Worm (Caenorhabditis elegans) whole organism, L3 larva: ENCODE measurements around the gene clec-196.

Source experiments
- ZK546.5 ChIP-seq: sonication (generic microtip); optimal IDR thresholded peaks from 2 replicates; lab custom pipeline; 2017; ENCODE audit warnings: missing biosample characterization, missing genetic modification characterization
- aly-2 ChIP-seq: fragments of 150-350 bp; optimal IDR thresholded peaks from 2 replicates; lab custom pipeline; 2014; ENCODE audit warnings: missing biosample characterization, missing genetic modification characterization
- ama-1 ChIP-seq: fragments of 150-350 bp; optimal IDR thresholded peaks from 2 replicates; lab custom pipeline; 2018
- ceh-16 ChIP-seq: sonication (generic microtip); optimal IDR thresholded peaks from 2 replicates; lab custom pipeline; 2017; ENCODE audit warnings: missing biosample characterization, missing genetic modification characterization
- ceh-28 ChIP-seq: fragments of 150-350 bp; optimal IDR thresholded peaks from 2 replicates; lab custom pipeline; 2014; ENCODE audit warnings: missing biosample characterization, missing genetic modification reagents, missing genetic modification characterization
- ceh-82 ChIP-seq: fragments of 150-350 bp; optimal IDR thresholded peaks from 2 replicates; lab custom pipeline; 2014; ENCODE audit warnings: missing biosample characterization, missing genetic modification characterization
- ceh-9 ChIP-seq: sonication (generic microtip); optimal IDR thresholded peaks from 2 replicates; lab custom pipeline; 2018; ENCODE audit warnings: missing biosample characterization, missing genetic modification characterization
- daf-12 ChIP-seq: fragments of 150-350 bp; optimal IDR thresholded peaks from 2 replicates; lab custom pipeline; 2014; ENCODE audit warnings: missing biosample characterization, missing genetic modification reagents, missing genetic modification characterization
- egl-27 ChIP-seq: sonication (generic microtip); optimal IDR thresholded peaks from 4 replicates; lab custom pipeline; 2017; ENCODE audit warnings: missing biosample characterization, missing genetic modification reagents, missing genetic modification characterization
- elt-1 ChIP-seq: fragments of 150-350 bp; optimal IDR thresholded peaks from 2 replicates; lab custom pipeline; 2014; ENCODE audit warnings: missing biosample characterization, missing genetic modification characterization
- elt-2 ChIP-seq: sonication (generic microtip); optimal IDR thresholded peaks from 2 replicates; lab custom pipeline; 2016; ENCODE audit warnings: missing genetic modification reagents, mild to moderate bottlenecking, missing genetic modification characterization, missing compliant biosample characterization
- elt-3 ChIP-seq, 3 experiments: fragments of 150-350 bp in 1 of 3; sonication (generic microtip) in 2 of 3; optimal IDR thresholded peaks; 2 replicates in 2 of 3; 4 replicates in 1 of 3; lab custom pipeline; 2014 to 2017; ENCODE audit warnings: missing biosample characterization in 3 of 3, missing genetic modification characterization in 3 of 3
- eor-1 ChIP-seq, 2 experiments: fragments of 150-350 bp; optimal IDR thresholded peaks; 2 replicates each; lab custom pipeline; 2014 to 2018; ENCODE audit warnings: missing biosample characterization in 2 of 2, missing genetic modification characterization in 2 of 2
- fkh-10 ChIP-seq: sonication (generic microtip); optimal IDR thresholded peaks from 2 replicates; lab custom pipeline; 2017; ENCODE audit warnings: missing biosample characterization, missing genetic modification reagents, missing genetic modification characterization
- fkh-2 ChIP-seq: fragments of 150-350 bp; optimal IDR thresholded peaks from 2 replicates; lab custom pipeline; 2014; ENCODE audit warnings: missing biosample characterization, missing genetic modification reagents, missing genetic modification characterization
- hmg-11 ChIP-seq: sonication (generic microtip); optimal IDR thresholded peaks from 2 replicates; lab custom pipeline; 2016; ENCODE audit warnings: missing genetic modification characterization, missing compliant biosample characterization
- jun-1 ChIP-seq: fragments of 150-350 bp; optimal IDR thresholded peaks from 2 replicates; lab custom pipeline; 2014; ENCODE audit warnings: missing biosample characterization, missing genetic modification reagents, missing genetic modification characterization
- lin-15B ChIP-seq: fragments of 150-350 bp; optimal IDR thresholded peaks from 2 replicates; lab custom pipeline; 2014; ENCODE audit warnings: missing biosample characterization, missing genetic modification characterization
- lin-39 ChIP-seq: fragments of 150-350 bp; optimal IDR thresholded peaks from 2 replicates; lab custom pipeline; 2018; ENCODE audit warnings: missing biosample characterization, missing genetic modification reagents, missing genetic modification characterization
- lsy-12 ChIP-seq: sonication (generic microtip); optimal IDR thresholded peaks from 2 replicates; lab custom pipeline; 2016; ENCODE audit warnings: mild to moderate bottlenecking, missing genetic modification characterization, missing compliant biosample characterization
- mdl-1 ChIP-seq: fragments of 150-350 bp; optimal IDR thresholded peaks from 2 replicates; lab custom pipeline; 2014; ENCODE audit warnings: missing biosample characterization, missing genetic modification characterization
- mml-1 ChIP-seq: fragments of 150-350 bp; sonication (generic microtip); optimal IDR thresholded peaks from 3 replicates; lab custom pipeline; 2014; ENCODE audit warnings: missing biosample characterization, missing genetic modification characterization
- nfya-1 ChIP-seq: sonication (generic microtip); optimal IDR thresholded peaks from 2 replicates; lab custom pipeline; 2017; ENCODE audit warnings: missing genetic modification characterization, mild to moderate bottlenecking, missing compliant biosample characterization, antibody characterized with exemption, moderate library complexity; ENCODE audit not compliant: insufficient read depth
- nhr-11 ChIP-seq: fragments of 150-350 bp; optimal IDR thresholded peaks from 2 replicates; lab custom pipeline; 2014; ENCODE audit warnings: missing biosample characterization, missing genetic modification characterization
- nhr-12 ChIP-seq: fragments of 150-350 bp; optimal IDR thresholded peaks from 2 replicates; lab custom pipeline; 2014; ENCODE audit warnings: missing biosample characterization, missing genetic modification characterization
- nhr-23 ChIP-seq: fragments of 150-350 bp; optimal IDR thresholded peaks from 2 replicates; lab custom pipeline; 2014; ENCODE audit warnings: missing biosample characterization, missing genetic modification reagents, missing genetic modification characterization
- nhr-237 ChIP-seq: fragments of 150-350 bp; optimal IDR thresholded peaks from 2 replicates; lab custom pipeline; 2014; ENCODE audit warnings: missing biosample characterization, missing genetic modification characterization
- nhr-25 ChIP-seq: sonication (generic microtip); optimal IDR thresholded peaks from 2 replicates; lab custom pipeline; 2017; ENCODE audit warnings: missing biosample characterization, missing genetic modification characterization
- nhr-28 ChIP-seq: fragments of 150-350 bp; optimal IDR thresholded peaks from 2 replicates; lab custom pipeline; 2014; ENCODE audit warnings: missing biosample characterization, missing genetic modification characterization
- nhr-67 ChIP-seq: fragments of 150-350 bp; optimal IDR thresholded peaks from 2 replicates; lab custom pipeline; 2014; ENCODE audit warnings: missing biosample characterization, missing genetic modification characterization
- nhr-76 ChIP-seq: fragments of 150-350 bp; sonication (generic microtip); optimal IDR thresholded peaks from 5 replicates; lab custom pipeline; 2014; ENCODE audit warnings: missing biosample characterization, missing genetic modification characterization
- nhr-77 ChIP-seq: fragments of 150-350 bp; optimal IDR thresholded peaks from 2 replicates; lab custom pipeline; 2014; ENCODE audit warnings: missing biosample characterization, missing genetic modification characterization
- pha-4 ChIP-seq: fragments of 150-350 bp; optimal IDR thresholded peaks from 2 replicates; lab custom pipeline; 2014; ENCODE audit warnings: missing biosample characterization, missing genetic modification reagents, missing genetic modification characterization
- pqm-1 ChIP-seq: fragments of 150-350 bp; optimal IDR thresholded peaks from 2 replicates; lab custom pipeline; 2017; ENCODE audit warnings: missing biosample characterization, missing genetic modification characterization, inconsistent platforms
- skn-1 ChIP-seq: fragments of 150-350 bp; optimal IDR thresholded peaks from 2 replicates; lab custom pipeline; 2014; ENCODE audit warnings: missing biosample characterization, missing genetic modification characterization
- snpc-4 ChIP-seq: fragments of 150-350 bp; optimal IDR thresholded peaks from 2 replicates; lab custom pipeline; 2014; ENCODE audit warnings: missing biosample characterization, missing genetic modification characterization
- tbx-2 ChIP-seq: sonication (generic microtip); optimal IDR thresholded peaks from 2 replicates; lab custom pipeline; 2016; ENCODE audit warnings: mild to moderate bottlenecking, missing genetic modification characterization, missing compliant biosample characterization
- unc-39 ChIP-seq: sonication (generic microtip); optimal IDR thresholded peaks from 4 replicates; lab custom pipeline; 2017; ENCODE audit warnings: missing biosample characterization, missing genetic modification characterization
- unc-62 ChIP-seq: fragments of 150-350 bp; sonication (generic microtip); optimal IDR thresholded peaks from 4 replicates; lab custom pipeline; 2014; ENCODE audit warnings: missing biosample characterization, missing genetic modification reagents, missing genetic modification characterization
- zag-1 ChIP-seq: fragments of 150-350 bp; optimal IDR thresholded peaks from 2 replicates; lab custom pipeline; 2014; ENCODE audit warnings: missing biosample characterization, missing genetic modification characterization
- ztf-11 ChIP-seq: fragments of 150-350 bp; optimal IDR thresholded peaks from 2 replicates; lab custom pipeline; 2014; ENCODE audit warnings: missing biosample characterization, missing genetic modification characterization
- ztf-4 ChIP-seq: fragments of 150-350 bp; optimal IDR thresholded peaks from 2 replicates; lab custom pipeline; 2014; ENCODE audit warnings: missing biosample characterization, missing genetic modification characterization

clec-196 gene

DNA sequence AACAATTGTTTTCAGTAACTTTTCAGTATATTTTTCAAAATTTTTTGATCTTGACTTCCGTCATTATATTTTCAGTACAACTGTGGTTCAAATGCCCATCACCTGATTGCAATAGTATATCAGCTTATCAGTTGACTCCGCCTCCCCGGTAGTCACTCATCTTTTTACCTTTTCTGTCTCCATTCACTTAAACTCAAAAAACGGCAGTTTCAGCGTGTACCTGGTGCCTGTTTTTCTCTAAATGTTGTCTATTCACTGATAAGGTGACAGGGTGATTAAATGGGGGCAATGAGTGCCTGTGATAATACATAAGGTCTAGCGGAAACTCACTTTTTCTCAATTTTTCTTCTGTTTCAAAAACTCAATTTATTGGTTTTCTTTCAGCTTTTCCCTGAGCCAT is 31.6 kb upstream of the clec-196 start, which contains the start of gene ZK550.2:
TSS of gene ZK550.2 (plus strand) at position 385 of the 400 bp plus-strand sequence.
- peak; percentile 99 for TF ChIP-seq pqm-1 (tag; lab: Kevin White, UChicago)
- TF ChIP-seq skn-1 (tag; lab: Kevin White, UChicago): peak; percentile 22
- no peak for TF ChIP-seq elt-3 (tag; optimal IDR thresholded peaks at IDR 0.05; lab: Kevin White, UChicago)
- TF ChIP-seq lin-39 (tag; lab: Kevin White, UChicago): no peak
- no peak for TF ChIP-seq mdl-1
- no peak for TF ChIP-seq ceh-82 (tag; lab: Kevin White, UChicago)
- no peak for TF ChIP-seq unc-62 (GFP tag; lab: Kevin White, UChicago)
- TF ChIP-seq nhr-76 (tag; lab: Kevin White, UChicago): no peak
- TF ChIP-seq ama-1 (lab: Kevin White, UChicago): no peak
- no peak for TF ChIP-seq eor-1 (tag; optimal IDR thresholded peaks at IDR 0.05; lab: Kevin White, UChicago)
- no peak for TF ChIP-seq zag-1 (tag; lab: Kevin White, UChicago)
- TF ChIP-seq pha-4 (tag; lab: Kevin White, UChicago): peak; percentile 36
- peak; percentile 99 for TF ChIP-seq elt-2 (tag; lab: Kevin White, UChicago)
- TF ChIP-seq tbx-2 (tag; lab: Kevin White, UChicago): no peak
- TF ChIP-seq unc-39: no peak
- TF ChIP-seq fkh-10: no peak
- TF ChIP-seq jun-1 (tag; lab: Kevin White, UChicago): peak; percentile 94
- TF ChIP-seq nhr-23 (tag; lab: Kevin White, UChicago): no peak
- TF ChIP-seq fkh-2: no peak
- no peak for TF ChIP-seq nhr-25 (tag; lab: Kevin White, UChicago)
- no peak for TF ChIP-seq nhr-237 (tag; lab: Kevin White, UChicago)
- no peak for TF ChIP-seq ZK546.5 (tag; lab: Kevin White, UChicago)
- TF ChIP-seq nhr-11 (tag; lab: Kevin White, UChicago): no peak
- no peak for TF ChIP-seq nhr-28 (tag; lab: Kevin White, UChicago)
- TF ChIP-seq, all 47 proteins: peak for 5

DNA sequence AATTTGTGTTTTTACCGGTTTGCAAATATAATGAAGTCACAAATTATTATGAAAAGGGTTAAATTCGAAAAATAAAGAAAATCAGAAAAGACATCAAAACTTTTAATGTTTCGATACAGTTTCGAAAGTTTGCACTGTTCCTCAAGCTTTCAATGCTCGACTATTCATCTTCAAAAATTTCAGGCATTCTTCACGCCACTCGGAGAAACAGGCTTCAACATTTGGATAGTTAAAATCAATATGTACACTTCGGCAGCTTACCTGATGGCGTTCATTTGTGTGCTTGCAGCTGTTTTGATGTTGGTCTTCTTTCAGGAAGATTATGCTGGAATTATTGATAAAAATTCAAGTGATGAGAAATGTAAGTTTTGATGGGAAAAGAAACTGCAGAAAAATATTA is 29.6 kb upstream of the clec-196 start:
- no peak for TF ChIP-seq lin-15B (tag; lab: Kevin White, UChicago)
- TF ChIP-seq nhr-77 (tag; lab: Kevin White, UChicago): no peak
- no peak for TF ChIP-seq fkh-10
- TF ChIP-seq ceh-82 (tag; lab: Kevin White, UChicago): no peak
- no peak for TF ChIP-seq nfya-1 (tag; lab: Kevin White, UChicago)
- no peak for TF ChIP-seq pha-4 (tag; lab: Kevin White, UChicago)
- TF ChIP-seq nhr-25 (tag; lab: Kevin White, UChicago): no peak
- TF ChIP-seq unc-62 (GFP tag; lab: Kevin White, UChicago): no peak
- no peak for TF ChIP-seq daf-12
- no peak for TF ChIP-seq snpc-4 (tag; lab: Kevin White, UChicago)
- TF ChIP-seq ceh-16 (tag; lab: Kevin White, UChicago): no peak
- TF ChIP-seq skn-1 (tag; lab: Kevin White, UChicago): no peak
- TF ChIP-seq egl-27: no peak
- TF ChIP-seq unc-39: no peak
- no peak for TF ChIP-seq mdl-1
- no peak for TF ChIP-seq nhr-237 (tag; lab: Kevin White, UChicago)
- TF ChIP-seq mml-1: no peak
- TF ChIP-seq ZK546.5 (tag; lab: Kevin White, UChicago): no peak
- TF ChIP-seq elt-3 (tag; optimal IDR thresholded peaks at IDR 0.05; lab: Kevin White, UChicago): no peak
- TF ChIP-seq, all 47 proteins: peak for 0

DNA sequence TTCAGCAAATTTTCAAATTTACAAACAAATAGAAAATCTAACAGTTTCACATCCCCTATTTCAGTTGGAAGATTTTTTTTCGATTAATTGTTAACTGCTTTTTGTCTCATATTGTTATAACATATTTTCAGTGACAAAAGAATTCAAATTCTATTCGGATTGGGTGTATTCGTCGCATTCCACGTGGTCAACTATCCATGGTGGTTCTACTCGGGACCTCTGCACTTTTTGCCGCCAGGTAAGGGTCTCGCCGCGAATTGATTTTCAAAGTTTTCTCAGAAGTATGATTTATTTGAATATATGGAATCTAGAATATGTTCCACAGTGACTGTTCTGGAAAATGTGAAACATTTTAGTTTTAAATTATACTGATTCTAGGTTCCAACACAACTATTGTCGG is 28.2 kb upstream of the clec-196 start:
- no peak for TF ChIP-seq unc-39
- TF ChIP-seq ceh-28: no peak
- no peak for TF ChIP-seq nhr-77 (tag; lab: Kevin White, UChicago)
- no peak for TF ChIP-seq daf-12
- no peak for TF ChIP-seq nhr-67 (tag; lab: Kevin White, UChicago)
- TF ChIP-seq skn-1 (tag; lab: Kevin White, UChicago): no peak
- no peak for TF ChIP-seq ztf-11 (tag; lab: Kevin White, UChicago)
- no peak for TF ChIP-seq ama-1 (lab: Kevin White, UChicago)
- no peak for TF ChIP-seq ZK546.5 (tag; lab: Kevin White, UChicago)

DNA sequence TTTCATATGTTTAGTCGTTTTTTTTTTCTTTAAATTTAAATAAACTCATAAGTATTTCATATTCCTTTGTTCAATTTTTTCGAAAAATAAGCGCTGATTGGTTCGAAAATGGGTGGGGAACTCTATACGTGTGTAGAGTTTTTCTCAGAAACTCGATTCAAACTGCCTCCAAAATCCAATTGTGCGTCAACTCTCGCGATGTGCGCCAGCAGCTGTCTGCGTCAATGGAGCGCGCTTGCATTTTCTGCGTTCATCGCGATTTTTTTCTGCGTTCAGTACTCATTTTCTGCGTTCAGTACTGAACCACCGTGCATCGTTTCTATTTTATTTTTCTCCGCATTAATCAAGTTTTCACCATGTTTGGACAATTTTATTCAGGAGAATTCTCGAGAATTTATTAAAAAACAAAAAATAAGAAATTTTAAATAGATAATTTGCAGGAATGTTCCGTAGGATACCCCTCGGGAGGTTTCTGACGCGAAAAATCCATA is 27.0 kb upstream of the clec-196 start, which contains the start of gene eelo-2:
TSS of gene eelo-2 (plus strand) at position 441 of the 491 bp plus-strand sequence.
- no peak for TF ChIP-seq nhr-12 (tag; lab: Kevin White, UChicago)
- peak; percentile 99 for TF ChIP-seq nhr-25 (tag; lab: Kevin White, UChicago)
- TF ChIP-seq ceh-82 (tag; lab: Kevin White, UChicago): peak; percentile 96
- TF ChIP-seq jun-1 (tag; lab: Kevin White, UChicago): peak; percentile 97
- peak; percentile 100 for TF ChIP-seq lin-15B (tag; lab: Kevin White, UChicago)
- peak; percentile 72 for TF ChIP-seq elt-1 (tag; lab: Kevin White, UChicago)
- TF ChIP-seq tbx-2 (tag; lab: Kevin White, UChicago): peak; percentile 96
- peak; percentile 91 for TF ChIP-seq nhr-76 (tag; lab: Kevin White, UChicago)
- peak; percentile 48 for TF ChIP-seq unc-39
- TF ChIP-seq pha-4 (tag; lab: Kevin White, UChicago): peak; percentile 100
- TF ChIP-seq ztf-4 (tag; lab: Kevin White, UChicago): peak; percentile 91
- TF ChIP-seq elt-2 (tag; lab: Kevin White, UChicago): peak; percentile 90
- peak; percentile 75 for TF ChIP-seq aly-2 (tag; lab: Kevin White, UChicago)
- TF ChIP-seq nhr-23 (tag; lab: Kevin White, UChicago): peak; percentile 99
- peak; percentile 90 for TF ChIP-seq egl-27
- TF ChIP-seq pqm-1 (tag; lab: Kevin White, UChicago): peak; percentile 86
- peak; percentile 98 for TF ChIP-seq nfya-1 (tag; lab: Kevin White, UChicago)
- TF ChIP-seq nhr-237 (tag; lab: Kevin White, UChicago): peak; percentile 54
- TF ChIP-seq lin-39 (tag; lab: Kevin White, UChicago): peak; percentile 99
- TF ChIP-seq zag-1 (tag; lab: Kevin White, UChicago): peak; percentile 90
- TF ChIP-seq hmg-11: peak; percentile 96
- peak; percentile 94 for TF ChIP-seq ceh-28
- TF ChIP-seq ceh-16 (tag; lab: Kevin White, UChicago): peak; percentile 35
- peak; percentile 97 for TF ChIP-seq snpc-4 (tag; lab: Kevin White, UChicago)
- no peak for TF ChIP-seq fkh-2
- peak; percentile 96 for TF ChIP-seq lsy-12 (tag; lab: Kevin White, UChicago)
- no peak for TF ChIP-seq ceh-9
- peak; percentile 82 for TF ChIP-seq nhr-28 (tag; lab: Kevin White, UChicago)
- peak in 1 of 3 experiments; percentile 73 for TF ChIP-seq elt-3 (tag; optimal IDR thresholded peaks at IDR 0.05; lab: Kevin White, UChicago)
